Fruit fly (Drosophila melanogaster): ENCODE results near the gene Cpr97Eb.

dm6 chr3R:27128723-27129122 is 37.8 kb upstream of the Cpr97Eb start:
- no peak for TF ChIP-seq bab1 (GFP tag; optimal IDR thresholded peaks at IDR 0.05)
- no peak for TF ChIP-seq toe (GFP tag; optimal IDR thresholded peaks at IDR 0.05)
- TF ChIP-seq CG1620 (GFP tag; optimal IDR thresholded peaks at IDR 0.05), result no peak
- no peak for TF ChIP-seq pad (GFP tag; optimal IDR thresholded peaks at IDR 0.05)
- peak; percentile 44 for TF ChIP-seq Mnt (GFP tag; optimal IDR thresholded peaks at IDR 0.05)
